Fruit fly (Drosophila melanogaster) whole organism: ENCODE results near the gene CG32264.

Experiments used
- Dll ChIP-seq: fragments of >200 bp; optimal IDR thresholded peaks from 2 replicates; lab custom pipeline; 2017
- psq ChIP-seq: fragments of >200 bp; optimal IDR thresholded peaks from 2 replicates; lab custom pipeline; 2017

DNA sequence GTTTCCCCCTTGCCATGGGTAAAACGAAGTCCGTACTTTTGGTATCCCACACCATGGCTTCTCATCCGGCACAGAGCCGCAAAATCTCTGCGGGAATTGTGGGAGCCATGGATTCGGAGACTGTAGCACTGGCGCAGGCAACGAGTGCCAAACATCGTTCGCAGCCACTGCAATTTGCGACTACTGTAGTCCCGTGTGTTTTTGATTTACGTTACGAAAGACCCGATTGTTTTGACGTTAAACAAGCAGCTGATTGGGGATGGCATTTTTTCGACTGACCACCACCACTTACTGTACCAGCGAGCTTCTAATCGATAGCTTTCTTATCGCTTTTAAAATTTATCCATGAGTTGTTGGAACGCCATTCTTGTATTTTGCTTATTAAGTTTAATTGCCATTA lies 3.7 kb upstream of the CG32264 start, which contains the start of gene CG32262:
- no peak for TF ChIP-seq Dll (lab: Kevin White, UChicago)
- no peak for TF ChIP-seq psq (lab: Kevin White, UChicago)
